Worm (Caenorhabditis elegans) whole organism, L4/young adult: ENCODE results near the gene C38D4.7.

Source experiments
- W03F9.2 ChIP-seq: fragments of 150-350 bp; optimal IDR thresholded peaks from 2 replicates; lab custom pipeline; 2014; ENCODE audit warnings: missing biosample characterization, missing genetic modification characterization
- dao-5 ChIP-seq: sonication (generic microtip); optimal IDR thresholded peaks from 2 replicates; lab custom pipeline; 2016; ENCODE audit warnings: missing genotype, missing genetic modification characterization, moderate library complexity, missing compliant biosample characterization

- TF ChIP-seq dao-5 (tag; lab: Kevin White, UChicago) (no peak), W03F9.2 (tag; lab: Kevin White, UChicago) (no peak)
These were observed 43.0 kb downstream of the C38D4.7 start for ce11 chrIII:4767869-4768645.
